Fruit fly (Drosophila melanogaster): ENCODE measurements around the gene CG34367.
A peak's percentile ranks its signal among the peaks of the same experiment; 100 is the strongest.

The CG34367 gene

dm6 chr2L:10310614-10311382, 42.9 kb downstream of the CG34367 start, which contains the start of gene Cdk5alpha (continued):
- no peak for TF ChIP-seq CG6689 (GFP tag; IDR thresholded peaks at IDR 0.05)
- no peak for TF ChIP-seq BEAF-32 (GFP tag; optimal IDR thresholded peaks at IDR 0.05)
- peak; percentile 1 for TF ChIP-seq Bteb2 (GFP tag; optimal IDR thresholded peaks at IDR 0.05)
- TF ChIP-seq Trl (optimal IDR thresholded peaks at IDR 0.05) = no peak
- no peak for TF ChIP-seq Trl (GFP tag; optimal IDR thresholded peaks at IDR 0.05)
- TF ChIP-seq stwl (tag; optimal IDR thresholded peaks at IDR 0.05) = peak; percentile 98
- TF ChIP-seq CG10431 (GFP tag; optimal IDR thresholded peaks at IDR 0.05) = no peak
- peak; percentile 92 for TF ChIP-seq CG10267 (tag; optimal IDR thresholded peaks at IDR 0.05)
- TF ChIP-seq sens-2 (GFP tag; IDR thresholded peaks at IDR 0.05) = no peak
- TF ChIP-seq CG15514 (GFP tag; optimal IDR thresholded peaks at IDR 0.05) = peak; percentile 8
- TF ChIP-seq trem (tag; optimal IDR thresholded peaks at IDR 0.05) = peak; percentile 31
- TF ChIP-seq lilli (GFP tag; optimal IDR thresholded peaks at IDR 0.05) = peak; percentile 24
- TF ChIP-seq ems (GFP tag; optimal IDR thresholded peaks at IDR 0.05) = peak; percentile 17
- no peak for TF ChIP-seq CG13894 (tag; optimal IDR thresholded peaks at IDR 0.05)
- TF ChIP-seq tup (GFP tag; optimal IDR thresholded peaks at IDR 0.05) = no peak
- TF ChIP-seq CG14710 (tag; optimal IDR thresholded peaks at IDR 0.05) = peak; percentile 5
- peak; percentile 24 for TF ChIP-seq grn (GFP tag; optimal IDR thresholded peaks at IDR 0.05)
- TF ChIP-seq Ets65A (GFP tag) = peak; percentile 79
- no peak for TF ChIP-seq lmd (GFP tag; IDR thresholded peaks at IDR 0.05)
- no peak for TF ChIP-seq CG6791 (GFP tag; IDR thresholded peaks at IDR 0.05; ENCODE audit: partially characterized antibody)
- TF ChIP-seq bbx (GFP tag; IDR thresholded peaks at IDR 0.05; ENCODE audit: partially characterized antibody) = peak; percentile 29
- peak; percentile 22 for TF ChIP-seq nerfin-1 (tag; optimal IDR thresholded peaks at IDR 0.05)
- no peak for TF ChIP-seq Kr (GFP tag; optimal IDR thresholded peaks at IDR 0.05)
- TF ChIP-seq sug (tag; optimal IDR thresholded peaks at IDR 0.05) = no peak
- TF ChIP-seq onecut (GFP tag; IDR thresholded peaks at IDR 0.05) = peak; percentile 92

DNA sequence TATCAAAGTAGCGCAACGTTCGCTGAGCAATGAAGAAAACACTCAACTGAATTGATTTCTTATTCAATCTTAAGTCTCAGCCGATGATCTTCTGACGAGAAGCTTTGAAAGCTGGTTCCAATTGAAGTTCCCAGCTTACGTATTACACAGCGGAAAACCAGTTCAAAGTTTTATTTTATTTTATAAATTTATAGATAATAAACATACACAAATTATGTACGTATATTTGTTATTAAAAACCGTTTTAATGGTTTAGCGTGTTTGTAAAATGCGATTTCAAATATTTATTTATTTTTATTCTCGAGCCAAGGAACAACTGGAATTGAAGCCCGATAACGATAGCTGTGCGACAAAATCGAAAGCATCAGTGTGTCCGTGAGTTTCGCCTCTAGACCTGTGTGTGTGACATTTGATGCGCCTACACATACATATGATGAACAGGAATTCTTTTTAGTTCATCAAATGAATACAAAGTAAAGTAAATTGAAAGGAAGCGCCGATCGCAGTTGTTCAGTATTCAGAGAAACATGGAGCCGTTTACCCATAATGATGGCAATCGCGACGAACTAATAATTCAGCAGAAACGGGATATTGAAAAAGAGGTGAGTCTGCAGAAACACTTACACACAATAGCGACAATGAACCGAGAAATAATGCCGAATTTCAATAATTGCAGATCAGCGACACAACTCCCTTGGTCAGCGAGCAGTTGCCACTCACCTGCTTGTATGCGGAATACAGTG, 47.0 kb downstream of the CG34367 start, which contains the start of the genes CG5390 and CG4968:
Gene CG5390 (minus strand): TSS at position 77 of the 743 bp plus-strand sequence.
Gene CG4968 (plus strand): TSS at position 405 of the 743 bp plus-strand sequence.
- TF ChIP-seq HLH3B (GFP tag; IDR thresholded peaks at IDR 0.05) = peak; percentile 45; the same call in 1 of the 2 replicates
- TF ChIP-seq pb (GFP tag; optimal IDR thresholded peaks at IDR 0.05) = no peak
- no peak for TF ChIP-seq insv (GFP tag; optimal IDR thresholded peaks at IDR 0.05)
- no peak for TF ChIP-seq sens-2 (GFP tag; IDR thresholded peaks at IDR 0.05)
- TF ChIP-seq Dad (GFP tag; optimal IDR thresholded peaks at IDR 0.05) = peak; percentile 8
- no peak for TF ChIP-seq CG11560 (tag; IDR thresholded peaks at IDR 0.05)
- TF ChIP-seq onecut (GFP tag; IDR thresholded peaks at IDR 0.05) = peak; percentile 44
- TF ChIP-seq CG15011 (GFP tag; optimal IDR thresholded peaks at IDR 0.05) = peak; percentile 30
- TF ChIP-seq nerfin-2 (GFP tag; IDR thresholded peaks at IDR 0.05; ENCODE audit: partially characterized antibody) = no peak
- TF ChIP-seq bsh (GFP tag; optimal IDR thresholded peaks at IDR 0.05) = peak in 1 of 2 experiments; percentile 74
- TF ChIP-seq Dip3 (GFP tag; optimal IDR thresholded peaks at IDR 0.05) = peak; percentile 2
- no peak for TF ChIP-seq CG8089 (GFP tag; optimal IDR thresholded peaks at IDR 0.05)
- TF ChIP-seq HmgZ (tag; optimal IDR thresholded peaks at IDR 0.05) = peak; percentile 68
- TF ChIP-seq tna (GFP tag; IDR thresholded peaks at IDR 0.05; ENCODE audit: partially characterized antibody) = no peak
- TF ChIP-seq NFAT (GFP tag; IDR thresholded peaks at IDR 0.05) = peak; percentile 70
- no peak for TF ChIP-seq hb (GFP tag; IDR thresholded peaks at IDR 0.05; ENCODE audit: partially characterized antibody)
- peak; percentile 33 for TF ChIP-seq nau (GFP tag; optimal IDR thresholded peaks at IDR 0.05)
- TF ChIP-seq luna (GFP tag; optimal IDR thresholded peaks at IDR 0.05) = no peak
- TF ChIP-seq caup (GFP tag; optimal IDR thresholded peaks at IDR 0.05; ENCODE audit: severe bottlenecking) = peak; percentile 61
- TF ChIP-seq zfh1 (GFP tag; IDR thresholded peaks at IDR 0.05) = 0 out of 3 replicates have a peak, but pooled peaks have one; percentile 48
- no peak for TF ChIP-seq CG15479 (GFP tag; optimal IDR thresholded peaks at IDR 0.05)
- no peak for TF ChIP-seq bigmax (GFP tag; optimal IDR thresholded peaks at IDR 0.05)
- no peak for TF ChIP-seq CG3838 (GFP tag; optimal IDR thresholded peaks at IDR 0.05)
- peak; percentile 62; the same call in 1 of the 2 replicates for TF ChIP-seq Xrp1 (GFP tag; IDR thresholded peaks at IDR 0.05)
- TF ChIP-seq CG2889 (GFP tag; IDR thresholded peaks at IDR 0.05) = no peak

Data from whole organism, embryonic.